Worm (Caenorhabditis elegans) whole organism, L4 larva: ENCODE results near the gene C48B4.9.

Source experiments
- F37D6.2 ChIP-seq: sonication (generic microtip); optimal IDR thresholded peaks from 2 replicates; lab custom pipeline; 2016; ENCODE audit warnings: mild to moderate bottlenecking, missing genetic modification characterization, missing compliant biosample characterization
- F44E2.7 ChIP-seq: fragments of 200-800 bp; sonication (Bioruptor generic); IDR thresholded peaks from 2 replicates; pipeline ENCODE4 v2.1.2; 2022; ENCODE audit warnings: missing genetic modification characterization, missing compliant biosample characterization
- F49E8.2 ChIP-seq: sonication (generic microtip); optimal IDR thresholded peaks from 2 replicates; lab custom pipeline; 2016; ENCODE audit warnings: missing compliant biosample characterization, mild to moderate bottlenecking, missing genetic modification characterization, borderline replicate concordance
- T20F7.1 ChIP-seq: fragments of 200-800 bp; sonication (Bioruptor generic); optimal IDR thresholded peaks from 2 replicates; lab custom pipeline; 2018; ENCODE audit warnings: mild to moderate bottlenecking, missing genetic modification characterization, missing compliant biosample characterization
- T26A8.4 ChIP-seq: fragments of 200-800 bp; sonication (Bioruptor generic); IDR thresholded peaks from 2 replicates; pipeline ENCODE4 v1.3.6; 2022; ENCODE audit warnings: missing genetic modification characterization, missing compliant biosample characterization
- Y48G9A.11 ChIP-seq: fragments of 200-800 bp; sonication (Bioruptor generic); IDR thresholded peaks from 2 replicates; pipeline ENCODE4 v1.3.6; 2022; ENCODE audit warnings: missing genetic modification reagents, missing genetic modification characterization, missing compliant biosample characterization
- Y75B8A.6 ChIP-seq: fragments of 200-800 bp; sonication (Bioruptor generic); IDR thresholded peaks from 2 replicates; pipeline ENCODE4 v1.3.6; 2022; ENCODE audit warnings: missing genetic modification reagents, missing genetic modification characterization, missing compliant biosample characterization
- aha-1 ChIP-seq: fragments of 150-350 bp; peaks from one replicate; lab custom pipeline; 2014; ENCODE audit warnings: missing biosample characterization, missing genetic modification characterization
- ama-1 ChIP-seq: fragments of 150-350 bp; optimal IDR thresholded peaks from 2 replicates; lab custom pipeline; 2014; ENCODE audit warnings: inconsistent platforms, mixed read lengths
- attf-4 ChIP-seq: sonication (generic microtip); optimal IDR thresholded peaks from 3 replicates; lab custom pipeline; 2017; ENCODE audit warnings: missing biosample characterization, missing genetic modification characterization
- ceh-20 ChIP-seq: fragments of 200-800 bp; sonication (Bioruptor generic); IDR thresholded peaks from 2 replicates; pipeline ENCODE4 v1.3.6; 2022; ENCODE audit warnings: missing genetic modification reagents, missing genetic modification characterization, missing compliant biosample characterization
- ceh-28 ChIP-seq: fragments of 150-350 bp; optimal IDR thresholded peaks from 2 replicates; lab custom pipeline; 2014; ENCODE audit warnings: missing biosample characterization, missing genetic modification reagents, missing genetic modification characterization
- ceh-32 ChIP-seq: sonication (generic microtip); optimal IDR thresholded peaks from 2 replicates; lab custom pipeline; 2016; ENCODE audit warnings: mild to moderate bottlenecking, missing genetic modification characterization, missing compliant biosample characterization; ENCODE audit not compliant: poor library complexity
- ceh-44 ChIP-seq: fragments of 200-800 bp; sonication (Bioruptor generic); IDR thresholded peaks from 2 replicates; pipeline ENCODE4 v1.3.6; 2022; ENCODE audit warnings: missing genetic modification reagents, missing genetic modification characterization, missing compliant biosample characterization
- ceh-62 ChIP-seq: sonication (generic microtip); optimal IDR thresholded peaks from 2 replicates; lab custom pipeline; 2017; ENCODE audit warnings: missing biosample characterization, missing genetic modification characterization
- ces-1 ChIP-seq: fragments of 150-350 bp; sonication (generic microtip); optimal IDR thresholded peaks from 4 replicates; lab custom pipeline; 2014; ENCODE audit warnings: missing biosample characterization, missing genetic modification reagents, missing genetic modification characterization
- cey-2 ChIP-seq: sonication (generic microtip); optimal IDR thresholded peaks from 3 replicates; lab custom pipeline; 2017; ENCODE audit warnings: missing genetic modification characterization, mild to moderate bottlenecking, missing compliant biosample characterization, antibody characterized with exemption, borderline replicate concordance; ENCODE audit not compliant: insufficient read depth
- dpl-1 ChIP-seq: fragments of 150-350 bp; optimal IDR thresholded peaks from 2 replicates; lab custom pipeline; 2014; ENCODE audit warnings: missing biosample characterization, missing genetic modification reagents, missing genetic modification characterization
- egl-43 ChIP-seq: fragments of 200-800 bp; sonication (Bioruptor generic); IDR thresholded peaks from 2 replicates; pipeline ENCODE4 v1.3.6; 2022; ENCODE audit warnings: missing genetic modification reagents, missing genetic modification characterization, missing compliant biosample characterization
- hif-1 ChIP-seq, 2 experiments: sonication (generic microtip); optimal IDR thresholded peaks; 2 replicates each; lab custom pipeline; 2016 to 2017; ENCODE audit warnings: missing compliant biosample characterization in 2 of 2, missing genetic modification characterization in 2 of 2, missing genetic modification reagents in 2 of 2, missing genotype in 2 of 2, mild to moderate bottlenecking in 1 of 2
- hlh-11 ChIP-seq: fragments of 200-800 bp; sonication (Bioruptor generic); optimal IDR thresholded peaks from 2 replicates; lab custom pipeline; 2018; ENCODE audit warnings: mild to moderate bottlenecking, missing genetic modification characterization, missing compliant biosample characterization
- hlh-30 ChIP-seq: sonication (generic microtip); optimal IDR thresholded peaks from 2 replicates; lab custom pipeline; 2017; ENCODE audit warnings: antibody characterized with exemption, mild to moderate bottlenecking, missing genetic modification characterization, missing compliant biosample characterization; ENCODE audit not compliant: insufficient read depth
- jun-1 ChIP-seq: fragments of 150-350 bp; optimal IDR thresholded peaks from 2 replicates; lab custom pipeline; 2014; ENCODE audit warnings: missing biosample characterization, missing genetic modification reagents, missing genetic modification characterization
- lim-7 ChIP-seq: fragments of 200-800 bp; sonication (Bioruptor generic); IDR thresholded peaks from 2 replicates; pipeline ENCODE4 v1.3.6; 2022; ENCODE audit warnings: missing genetic modification characterization, missing compliant biosample characterization
- lin-29 ChIP-seq: fragments of 200-800 bp; sonication (Bioruptor generic); IDR thresholded peaks from 2 replicates; pipeline ENCODE4 v1.3.6; 2022; ENCODE audit warnings: missing genetic modification reagents, missing genetic modification characterization, missing compliant biosample characterization
- lin-38 ChIP-seq: fragments of 200-800 bp; sonication (Bioruptor generic); IDR thresholded peaks from 2 replicates; pipeline ENCODE4 v1.3.6; 2022; ENCODE audit warnings: missing genetic modification reagents, missing genetic modification characterization, missing compliant biosample characterization
- lin-39 ChIP-seq: fragments of 150-350 bp; optimal IDR thresholded peaks from 2 replicates; lab custom pipeline; 2014; ENCODE audit warnings: missing biosample characterization, missing genetic modification reagents, missing genetic modification characterization
- lir-3 ChIP-seq: sonication (generic microtip); optimal IDR thresholded peaks from 2 replicates; lab custom pipeline; 2016; ENCODE audit warnings: mild to moderate bottlenecking, missing genetic modification characterization, missing compliant biosample characterization
- mdt-29 ChIP-seq: fragments of 200-800 bp; sonication (Bioruptor generic); IDR thresholded peaks from 2 replicates; pipeline ENCODE4 v1.3.6; 2022; ENCODE audit warnings: missing genetic modification reagents, missing genetic modification characterization, missing compliant biosample characterization
- mxl-2 ChIP-seq: fragments of 200-800 bp; sonication (Bioruptor generic); conservative IDR thresholded peaks from 2 replicates; pipeline ENCODE4 v1.3.6; 2022; ENCODE audit warnings: missing genetic modification reagents, missing genetic modification characterization, missing compliant biosample characterization
- nhr-10 ChIP-seq: fragments of 150-350 bp; optimal IDR thresholded peaks from 2 replicates; lab custom pipeline; 2014; ENCODE audit warnings: missing biosample characterization, missing genetic modification characterization
- nhr-11 ChIP-seq: fragments of 150-350 bp; optimal IDR thresholded peaks from 2 replicates; lab custom pipeline; 2014; ENCODE audit warnings: missing biosample characterization, missing genetic modification characterization
- nhr-111 ChIP-seq: fragments of 200-800 bp; sonication (Bioruptor generic); optimal IDR thresholded peaks from 2 replicates; lab custom pipeline; 2018; ENCODE audit warnings: mild to moderate bottlenecking, missing genetic modification characterization, missing compliant biosample characterization
- nhr-28 ChIP-seq: fragments of 150-350 bp; optimal IDR thresholded peaks from 2 replicates; lab custom pipeline; 2014; ENCODE audit warnings: missing biosample characterization, missing genetic modification characterization
- nhr-42 ChIP-seq: fragments of 200-800 bp; sonication (Bioruptor generic); IDR thresholded peaks from 2 replicates; pipeline ENCODE4 v1.3.6; 2022; ENCODE audit warnings: missing genetic modification characterization, missing compliant biosample characterization
- nhr-6 ChIP-seq: fragments of 150-350 bp; optimal IDR thresholded peaks from 2 replicates; lab custom pipeline; 2014; ENCODE audit warnings: missing biosample characterization, missing genetic modification characterization
- nhr-76 ChIP-seq: fragments of 150-350 bp; optimal IDR thresholded peaks from 2 replicates; lab custom pipeline; 2014; ENCODE audit warnings: missing biosample characterization, missing genetic modification characterization
- nhr-77 ChIP-seq: fragments of 150-350 bp; optimal IDR thresholded peaks from 2 replicates; lab custom pipeline; 2014; ENCODE audit warnings: missing biosample characterization, missing genetic modification characterization
- pqm-1 ChIP-seq: sonication (generic microtip); optimal IDR thresholded peaks from 2 replicates; lab custom pipeline; 2017; ENCODE audit warnings: missing biosample characterization, missing genetic modification characterization
- rbr-2 ChIP-seq: sonication (generic microtip); optimal IDR thresholded peaks from 2 replicates; lab custom pipeline; 2016; ENCODE audit warnings: missing genotype, missing genetic modification characterization, missing compliant biosample characterization
- sdz-12 ChIP-seq: fragments of 200-800 bp; sonication (Bioruptor generic); optimal IDR thresholded peaks from 2 replicates; lab custom pipeline; 2018; ENCODE audit warnings: mild to moderate bottlenecking, missing genetic modification characterization, missing compliant biosample characterization
- skn-1 ChIP-seq: fragments of 150-350 bp; optimal IDR thresholded peaks from 2 replicates; lab custom pipeline; 2014; ENCODE audit warnings: missing biosample characterization, missing genetic modification characterization
- snpc-1.2 ChIP-seq: fragments of 200-800 bp; sonication (Bioruptor generic); IDR thresholded peaks from 2 replicates; pipeline ENCODE4 v1.3.6; 2022; ENCODE audit warnings: missing genetic modification reagents, missing genetic modification characterization, missing compliant biosample characterization
- snpc-4 ChIP-seq: fragments of 150-350 bp; optimal IDR thresholded peaks from 2 replicates; lab custom pipeline; 2014; ENCODE audit warnings: missing biosample characterization, missing genetic modification characterization
- spr-1 ChIP-seq: sonication (generic microtip); optimal IDR thresholded peaks from 2 replicates; lab custom pipeline; 2016; ENCODE audit warnings: mild to moderate bottlenecking, missing genetic modification characterization, missing compliant biosample characterization
- spr-3 ChIP-seq: fragments of 200-800 bp; sonication (Bioruptor generic); optimal IDR thresholded peaks from 2 replicates; lab custom pipeline; 2018; ENCODE audit warnings: mild to moderate bottlenecking, missing genetic modification characterization, missing compliant biosample characterization
- unc-130 ChIP-seq: sonication (generic microtip); optimal IDR thresholded peaks from 2 replicates; lab custom pipeline; 2016; ENCODE audit warnings: missing genetic modification reagents, missing genetic modification characterization, missing compliant biosample characterization
- zag-1 ChIP-seq: fragments of 150-350 bp; optimal IDR thresholded peaks from 2 replicates; lab custom pipeline; 2014; ENCODE audit warnings: missing biosample characterization, missing genetic modification characterization
- zfp-3 ChIP-seq: fragments of 200-800 bp; sonication (Bioruptor generic); conservative IDR thresholded peaks from 2 replicates; pipeline ENCODE4 v1.3.6; 2022; ENCODE audit warnings: missing genetic modification reagents, missing genetic modification characterization, missing compliant biosample characterization
- zip-2 ChIP-seq: fragments of 150-350 bp; optimal IDR thresholded peaks from 2 replicates; lab custom pipeline; 2014; ENCODE audit warnings: missing biosample characterization, missing genetic modification characterization
- ztf-7 ChIP-seq: fragments of 150-350 bp; optimal IDR thresholded peaks from 2 replicates; lab custom pipeline; 2014; ENCODE audit warnings: missing biosample characterization, missing genetic modification characterization

C48B4.9 gene

ce11 chrIII:9521410-9522090, 41.6 kb downstream of the C48B4.9 start, which contains the start of the genes clu-1 and prp-40 (continued):
- TF ChIP-seq spr-1 (tag; lab: Kevin White, UChicago) (peak; percentile 62), Y48G9A.11 (GFP tag; lab: Robert Waterston, UW) (no peak), zfp-3 (GFP tag; lab: Robert Waterston, UW) (peak; percentile 57; the same call in 1 of the 2 replicates), lin-38 (peak; percentile 96), hlh-30 (tag; lab: Kevin White, UChicago) (peak; percentile 76), lin-29 (GFP tag; lab: Robert Waterston, UW) (0 out of 2 replicates have a peak, but pooled peaks have one; percentile 12), nhr-42 (GFP tag; lab: Robert Waterston, UW) (peak; percentile 79; the same call in 1 of the 2 replicates), ces-1 (GFP tag; lab: Kevin White, UChicago) (no peak), nhr-111 (no peak), nhr-28 (tag; lab: Kevin White, UChicago) (peak; percentile 64), sdz-12 (GFP tag; lab: Kevin White, UChicago) (no peak), nhr-11 (peak; percentile 85), zip-2 (peak; percentile 17), mxl-2 (GFP tag; lab: Robert Waterston, UW) (no peak), dpl-1 (GFP tag; lab: Kevin White, UChicago) (peak; percentile 83), nhr-77 (peak; percentile 78), ceh-20 (GFP tag; lab: Robert Waterston, UW) (peak; percentile 52; the same call in 1 of the 2 replicates), hif-1 (tag; optimal IDR thresholded peaks at IDR 0.05; lab: Kevin White, UChicago) (peak; percentile 49 to 69), nhr-10 (tag; lab: Kevin White, UChicago) (peak; percentile 18), T20F7.1 (GFP tag; lab: Kevin White, UChicago) (no peak), F37D6.2 (tag; lab: Kevin White, UChicago) (peak; percentile 51), egl-43 (GFP tag; lab: Robert Waterston, UW) (peak; percentile 28; the same call in 1 of the 2 replicates), F44E2.7 (GFP tag; lab: Robert Waterston, UW) (no peak), jun-1 (peak; percentile 45), Y75B8A.6 (GFP tag; lab: Robert Waterston, UW) (no peak), ztf-7 (tag; lab: Kevin White, UChicago) (peak; percentile 86), zag-1 (tag; lab: Kevin White, UChicago) (no peak), lin-39 (no peak), pqm-1 (tag; lab: Kevin White, UChicago) (no peak), T26A8.4 (GFP tag; lab: Robert Waterston, UW) (peak; percentile 67), unc-130 (GFP tag; lab: Kevin White, UChicago) (peak; percentile 44), attf-4 (no peak), lim-7 (GFP tag; lab: Robert Waterston, UW) (no peak), F49E8.2 (tag; lab: Kevin White, UChicago) (peak; percentile 24), rbr-2 (tag; lab: Kevin White, UChicago) (peak; percentile 91), snpc-1.2 (0 out of 2 replicates have a peak, but pooled peaks have one; percentile 14), ceh-32 (tag; lab: Kevin White, UChicago) (no peak), nhr-6 (peak; percentile 91), snpc-4 (tag; lab: Kevin White, UChicago) (peak; percentile 23), mdt-29 (no peak), ceh-62 (tag; lab: Kevin White, UChicago) (no peak), skn-1 (tag; lab: Kevin White, UChicago) (no peak), spr-3 (GFP tag; lab: Kevin White, UChicago) (peak; percentile 27), nhr-76 (no peak), aha-1 (tag; lab: Kevin White, UChicago) (peak; percentile 98), hlh-11 (tag; lab: Kevin White, UChicago) (peak; percentile 87), ceh-28 (tag; lab: Kevin White, UChicago) (no peak), lir-3 (tag; lab: Kevin White, UChicago) (no peak), cey-2 (tag; lab: Kevin White, UChicago) (no peak), ceh-44 (GFP tag; lab: Robert Waterston, UW) (0 out of 2 replicates have a peak, but pooled peaks have one; percentile 41), ama-1 (lab: Kevin White, UChicago) (peak; percentile 77)
